Fruit fly (Drosophila melanogaster) whole organism, wandering third instar larva: Measurements from ENCODE around the gene CG32081.

Experiments
- Abd-B ChIP-seq: fragments of >200 bp; optimal IDR thresholded peaks from 2 replicates; lab custom pipeline; 2017; ENCODE audit warnings: missing biosample characterization, missing genetic modification characterization
- Dfd ChIP-seq: fragments of >200 bp; optimal IDR thresholded peaks from 2 replicates; lab custom pipeline; 2017; ENCODE audit warnings: missing biosample characterization, missing genetic modification characterization
- HLH106 ChIP-seq: fragments of 200-800 bp; optimal IDR thresholded peaks from 3 replicates; lab custom pipeline; 2019; ENCODE audit warnings: missing biosample characterization, mild to moderate bottlenecking, missing genetic modification characterization, moderate library complexity
- Hnf4 ChIP-seq: fragments of 200-800 bp; sonication (Bioruptor generic); optimal IDR thresholded peaks from 2 replicates; lab custom pipeline; 2016; ENCODE audit warnings: missing biosample characterization, mild to moderate bottlenecking, missing genetic modification characterization
- Myc ChIP-seq: fragments of >200 bp; optimal IDR thresholded peaks from 2 replicates; lab custom pipeline; 2017
- Sp1 ChIP-seq: fragments of 200-800 bp; sonication (Bioruptor generic); optimal IDR thresholded peaks from 3 replicates; lab custom pipeline; 2019; ENCODE audit warnings: missing biosample characterization, mild to moderate bottlenecking, missing genetic modification characterization, moderate library complexity
- dl ChIP-seq, 2 experiments: fragments of 175-275, 200-275 bp in 1 of 2; fragments of 200-275 bp in 1 of 2; sonication (Bioruptor generic); optimal IDR thresholded peaks; lab custom pipeline; 2018; ENCODE audit warnings: mild to moderate bottlenecking in 2 of 2, missing biosample characterization in 2 of 2, missing genetic modification characterization in 2 of 2, moderate library complexity in 2 of 2; ENCODE audit not compliant: partially characterized antibody in 2 of 2, insufficient read depth in 1 of 2
- fru ChIP-seq: fragments of 200-800 bp; sonication (Bioruptor generic); optimal IDR thresholded peaks from 3 replicates; lab custom pipeline; 2016; ENCODE audit warnings: missing biosample characterization, mild to moderate bottlenecking, missing genetic modification characterization
- h ChIP-seq: fragments of 200-800 bp; sonication (Bioruptor generic); optimal IDR thresholded peaks from 3 replicates; lab custom pipeline; 2016; ENCODE audit warnings: missing biosample characterization, mild to moderate bottlenecking, missing genetic modification characterization
- lola ChIP-seq: fragments of >200 bp; optimal IDR thresholded peaks from 2 replicates; lab custom pipeline; 2017; ENCODE audit warnings: missing biosample characterization, missing genetic modification characterization
- psq ChIP-seq: fragments of 200-800 bp; sonication (Bioruptor generic); optimal IDR thresholded peaks from 3 replicates; lab custom pipeline; 2017; ENCODE audit warnings: missing biosample characterization, mild to moderate bottlenecking, missing genetic modification characterization, moderate library complexity
- tai ChIP-seq: sonication (Bioruptor generic); optimal IDR thresholded peaks from 2 replicates; lab custom pipeline; 2016; ENCODE audit warnings: missing biosample characterization, missing genetic modification characterization
- usp ChIP-seq: fragments of >200 bp; optimal IDR thresholded peaks from 2 replicates; lab custom pipeline; 2017; ENCODE audit warnings: missing biosample characterization, missing genetic modification characterization

- no peak for TF ChIP-seq dl (GFP tag; optimal IDR thresholded peaks at IDR 0.05; lab: Kevin White, UChicago; ENCODE audit: insufficient read depth in 1 of 2, partially characterized antibody in 2 of 2)
- no peak for TF ChIP-seq Hnf4 (GFP tag; lab: Kevin White, UChicago)
- TF ChIP-seq Myc (lab: Kevin White, UChicago), result no peak
- no peak for TF ChIP-seq HLH106 (tag; lab: Kevin White, UChicago)
- TF ChIP-seq lola (GFP tag; lab: Kevin White, UChicago), result no peak
- no peak for TF ChIP-seq tai (GFP tag; lab: Kevin White, UChicago)
- TF ChIP-seq Dfd (GFP tag; lab: Kevin White, UChicago), result no peak
- TF ChIP-seq h, result no peak
- TF ChIP-seq Abd-B, result no peak
- no peak for TF ChIP-seq Sp1 (GFP tag; lab: Kevin White, UChicago)
- no peak for TF ChIP-seq usp (GFP tag; lab: Kevin White, UChicago)
- TF ChIP-seq fru (GFP tag; lab: Kevin White, UChicago), result no peak
- no peak for TF ChIP-seq psq (GFP tag; lab: Kevin White, UChicago)
These were observed 22.0 kb downstream of the CG32081 start for dm6 chr3L:11049414-11049813.
